Fruit fly (Drosophila melanogaster): ENCODE measurements around the gene CG12517.

CG12517 gene

DNA sequence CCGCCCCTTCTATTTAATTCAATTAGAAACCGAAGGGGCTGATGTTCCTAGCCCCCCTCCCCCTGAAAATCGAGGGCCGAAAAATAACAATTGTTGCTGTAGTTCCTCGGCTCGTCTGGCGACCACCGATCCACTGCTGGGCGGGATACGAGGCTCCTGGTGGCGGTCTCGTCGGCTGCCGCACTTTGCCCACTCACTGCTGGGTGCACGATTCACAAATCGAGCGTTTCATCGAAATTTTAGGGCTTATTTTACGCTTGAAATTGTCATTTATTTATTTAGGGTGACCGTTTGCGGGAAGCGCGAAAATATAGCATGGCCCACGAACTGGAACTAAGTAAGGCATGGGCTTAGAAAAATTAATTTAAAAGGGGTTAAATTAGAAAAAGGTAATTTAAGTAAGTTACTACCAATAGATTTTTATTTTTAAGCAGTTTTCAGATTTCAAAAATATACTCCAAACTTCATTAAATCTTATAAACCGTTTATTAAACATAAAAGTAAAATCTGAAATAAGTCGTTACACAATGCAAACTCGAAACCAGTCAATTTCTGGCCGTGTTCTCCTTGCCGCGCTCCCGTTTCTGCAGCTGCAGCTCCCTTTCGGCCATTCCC is 13.5 kb upstream of the CG12517 start, which contains the start of gene Dnz1 (continued):
- TF ChIP-seq vvl (GFP tag; IDR thresholded peaks at IDR 0.05), result peak; percentile 86
- TF ChIP-seq CG14667 (GFP tag; IDR thresholded peaks at IDR 0.05), result no peak
- peak; percentile 27; the same call in 1 of the 2 replicates for TF ChIP-seq CG13287 (GFP tag; IDR thresholded peaks at IDR 0.05; ENCODE audit: partially characterized antibody)
- TF ChIP-seq CG3847 (GFP tag; IDR thresholded peaks at IDR 0.05), result peak; percentile 65
- TF ChIP-seq Myb (GFP tag; optimal IDR thresholded peaks at IDR 0.05), result peak; percentile 35
- no peak for TF ChIP-seq cg (GFP tag; optimal IDR thresholded peaks at IDR 0.05)
- peak; percentile 89 for TF ChIP-seq row (GFP tag; IDR thresholded peaks at IDR 0.05)
- peak; percentile 4 for TF ChIP-seq Sin3A (optimal IDR thresholded peaks at IDR 0.05)
- no peak for TF ChIP-seq CG11085 (GFP tag; IDR thresholded peaks at IDR 0.05)
- no peak for TF ChIP-seq Max (GFP tag; optimal IDR thresholded peaks at IDR 0.05)
- TF ChIP-seq ssp (GFP tag; IDR thresholded peaks at IDR 0.05), result peak; percentile 51
- TF ChIP-seq kah (GFP tag; optimal IDR thresholded peaks at IDR 0.05), result no peak
- peak; percentile 1 for TF ChIP-seq HHEX (GFP tag; optimal IDR thresholded peaks at IDR 0.05)
- TF ChIP-seq dm (GFP tag; optimal IDR thresholded peaks at IDR 0.05), result no peak
- no peak for TF ChIP-seq emc (GFP tag; optimal IDR thresholded peaks at IDR 0.05)
- no peak for TF ChIP-seq seq (GFP tag; IDR thresholded peaks at IDR 0.05)
- no peak for TF ChIP-seq CG10431 (GFP tag; optimal IDR thresholded peaks at IDR 0.05)
- TF ChIP-seq CG1792 (GFP tag; optimal IDR thresholded peaks at IDR 0.05), result no peak
- no peak for TF ChIP-seq CG3726 (GFP tag; IDR thresholded peaks at IDR 0.05)
- no peak for TF ChIP-seq Jarid2 (GFP tag; optimal IDR thresholded peaks at IDR 0.05)
- no peak for TF ChIP-seq vnd (GFP tag; IDR thresholded peaks at IDR 0.05; ENCODE audit: partially characterized antibody)
- TF ChIP-seq cato (GFP tag; optimal IDR thresholded peaks at IDR 0.05; ENCODE audit: borderline replicate concordance), result no peak
- TF ChIP-seq CG10959 (GFP tag; IDR thresholded peaks at IDR 0.05), result no peak
- no peak for TF ChIP-seq danr (GFP tag; IDR thresholded peaks at IDR 0.05)
- peak; percentile 57 for TF ChIP-seq CG12391 (tag; optimal IDR thresholded peaks at IDR 0.05)
- TF ChIP-seq Rfx (GFP tag; IDR thresholded peaks at IDR 0.05), result peak; percentile 88
- TF ChIP-seq hth (optimal IDR thresholded peaks at IDR 0.05), result no peak
- TF ChIP-seq CG30431 (GFP tag; optimal IDR thresholded peaks at IDR 0.05), result no peak
- no peak for TF ChIP-seq abd-A (tag; optimal IDR thresholded peaks at IDR 0.05)
- TF ChIP-seq Dref (GFP tag; IDR thresholded peaks at IDR 0.05), result no peak
- TF ChIP-seq lmd (GFP tag; IDR thresholded peaks at IDR 0.05), result peak; percentile 72
- peak; percentile 75 for TF ChIP-seq Med (GFP tag)
- TF ChIP-seq CG1233 (GFP tag; optimal IDR thresholded peaks at IDR 0.05), result peak; percentile 24
- no peak for TF ChIP-seq CG33213 (GFP tag; optimal IDR thresholded peaks at IDR 0.05)
- no peak for TF ChIP-seq CG6683 (GFP tag; optimal IDR thresholded peaks at IDR 0.05)
- no peak for TF ChIP-seq CG6272 (GFP tag; IDR thresholded peaks at IDR 0.05)
- TF ChIP-seq tx (GFP tag; optimal IDR thresholded peaks at IDR 0.05), result peak; percentile 22
- TF ChIP-seq pho (GFP tag; optimal IDR thresholded peaks at IDR 0.05), result peak; percentile 26
- TF ChIP-seq NFAT (GFP tag; IDR thresholded peaks at IDR 0.05), result peak; percentile 79
- TF ChIP-seq GATAe (GFP tag; conservative IDR thresholded peaks at IDR 0.05), result no peak
- TF ChIP-seq CG18599 (GFP tag; optimal IDR thresholded peaks at IDR 0.05), result peak; percentile 58
- peak; percentile 10; the same call in 1 of the 2 replicates for TF ChIP-seq Adf1 (GFP tag; IDR thresholded peaks at IDR 0.05)
- TF ChIP-seq CG31388 (GFP tag; optimal IDR thresholded peaks at IDR 0.05), result no peak
- no peak for TF ChIP-seq pfk (GFP tag; optimal IDR thresholded peaks at IDR 0.05)
- TF ChIP-seq CG34376 (GFP tag; optimal IDR thresholded peaks at IDR 0.05), result no peak
- peak; percentile 58 for TF ChIP-seq dmrt99B (tag; optimal IDR thresholded peaks at IDR 0.05)
- TF ChIP-seq CG15696 (tag; optimal IDR thresholded peaks at IDR 0.05), result peak; percentile 34
- peak; percentile 74; the same call in 2 of the 3 replicates for TF ChIP-seq dysf (GFP tag; IDR thresholded peaks at IDR 0.05)
- TF ChIP-seq D19A (tag; optimal IDR thresholded peaks at IDR 0.05), result peak; percentile 23
- TF ChIP-seq CG17359 (tag; optimal IDR thresholded peaks at IDR 0.05), result peak; percentile 65
- no peak for TF ChIP-seq ab (GFP tag; optimal IDR thresholded peaks at IDR 0.05)

Data from whole organism, embryonic.